Fruit fly (Drosophila melanogaster) S2 (cell line): Measurements from ENCODE around the gene to.

ENCODE experiments used
- CG8478 ChIP-seq: fragments of >200 bp; optimal IDR thresholded peaks from 2 replicates; lab custom pipeline; 2018
- CTCF ChIP-seq, 2 experiments: fragments of >200 bp; optimal IDR thresholded peaks; 2 replicates each; lab custom pipeline; 2018

DNA sequence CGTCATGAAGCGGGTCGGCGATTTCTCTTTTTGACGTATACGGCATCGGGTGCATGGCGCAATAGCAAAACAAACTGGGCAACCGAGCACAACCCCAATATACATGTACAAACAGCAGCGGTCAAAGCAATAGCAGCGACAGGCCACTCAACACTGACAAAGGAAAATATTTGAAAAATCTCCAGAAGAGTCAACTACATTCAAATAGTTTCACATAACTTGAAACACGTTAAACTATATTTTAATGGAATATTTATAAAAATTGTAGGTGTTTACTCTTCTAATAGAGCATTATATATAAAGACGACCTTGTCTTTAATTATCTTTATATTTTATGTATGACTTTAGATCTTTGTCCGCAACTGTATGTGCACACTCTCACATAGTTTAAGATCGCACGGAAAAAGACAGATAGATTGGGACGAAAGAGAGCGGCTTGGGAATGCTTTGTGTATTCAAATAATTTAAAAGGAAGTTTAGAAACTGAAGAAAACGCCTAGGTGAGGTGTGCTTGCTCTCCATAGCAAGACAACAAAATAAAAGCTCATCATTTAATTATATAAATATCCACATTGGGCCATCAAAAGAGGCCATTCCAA, 32.5 kb upstream of the to start:
- no peak for TF ChIP-seq CG8478 (lab: Kevin White, UChicago)
- TF ChIP-seq CTCF (optimal IDR thresholded peaks at IDR 0.05; lab: Kevin White, UChicago) = no peak
